Worm (Caenorhabditis elegans): ENCODE data around the gene tric-1B.1.

tric-1B.1 gene

ce11 chrII:12264847-12265246, 1.2 kb downstream of the tric-1B.1 start:
- TF ChIP-seq sea-1 (GFP tag; conservative IDR thresholded peaks at IDR 0.05) (no peak), flt-1 (GFP tag; IDR thresholded peaks at IDR 0.05) (no peak), ceh-13 (GFP tag; optimal IDR thresholded peaks at IDR 0.05) (no peak), hmbx-1 (tag; optimal IDR thresholded peaks at IDR 0.05) (no peak), scrt-1 (GFP tag; IDR thresholded peaks at IDR 0.05) (no peak), ama-1 (optimal IDR thresholded peaks at IDR 0.05) (no peak), B0310.2 (tag; optimal IDR thresholded peaks at IDR 0.05) (no peak), ets-7 (tag; optimal IDR thresholded peaks at IDR 0.05) (no peak), ceh-36 (tag; optimal IDR thresholded peaks at IDR 0.05) (no peak), hmg-4 (GFP tag; optimal IDR thresholded peaks at IDR 0.05) (no peak), pes-1 (GFP tag; IDR thresholded peaks at IDR 0.05) (no peak), tbx-11 (GFP tag; IDR thresholded peaks at IDR 0.05) (no peak), tra-4 (tag; optimal IDR thresholded peaks at IDR 0.05) (no peak), F13C5.2 (tag; optimal IDR thresholded peaks at IDR 0.05) (no peak), tbx-37 (GFP tag; conservative IDR thresholded peaks at IDR 0.05) (no peak), hnd-1 (tag; optimal IDR thresholded peaks at IDR 0.05) (no peak), aly-1 (tag; optimal IDR thresholded peaks at IDR 0.05) (no peak)

ce11 chrII:12263971-12264554, 2.0 kb downstream of the tric-1B.1 start, which contains the start of gene faxc-1:
Gene faxc-1, plus strand, starts transcription at chrII:12264192.
- TF ChIP-seq tbx-37 (GFP tag; conservative IDR thresholded peaks at IDR 0.05) (no peak), ceh-13 (GFP tag; optimal IDR thresholded peaks at IDR 0.05) (no peak), tbx-11 (GFP tag; IDR thresholded peaks at IDR 0.05) (no peak), ama-1 (optimal IDR thresholded peaks at IDR 0.05) (no peak), scrt-1 (GFP tag; IDR thresholded peaks at IDR 0.05) (no peak), ceh-36 (tag; optimal IDR thresholded peaks at IDR 0.05) (no peak), tra-4 (tag; optimal IDR thresholded peaks at IDR 0.05) (no peak), ets-7 (tag; optimal IDR thresholded peaks at IDR 0.05) (no peak), F13C5.2 (tag; optimal IDR thresholded peaks at IDR 0.05) (no peak), hnd-1 (tag; optimal IDR thresholded peaks at IDR 0.05) (no peak), aly-1 (tag; optimal IDR thresholded peaks at IDR 0.05) (no peak), hmbx-1 (tag; optimal IDR thresholded peaks at IDR 0.05) (no peak), sea-1 (GFP tag; conservative IDR thresholded peaks at IDR 0.05) (no peak), B0310.2 (tag; optimal IDR thresholded peaks at IDR 0.05) (no peak), pes-1 (GFP tag; IDR thresholded peaks at IDR 0.05) (no peak), flt-1 (GFP tag; IDR thresholded peaks at IDR 0.05) (no peak), hmg-4 (GFP tag; optimal IDR thresholded peaks at IDR 0.05) (no peak)

ce11 chrII:12262567-12262966, 3.5 kb downstream of the tric-1B.1 start:
- TF ChIP-seq F13C5.2 (tag; optimal IDR thresholded peaks at IDR 0.05) (no peak), scrt-1 (GFP tag; IDR thresholded peaks at IDR 0.05) (no peak), sea-1 (GFP tag; conservative IDR thresholded peaks at IDR 0.05) (0 out of 2 replicates have a peak, but pooled peaks have one; percentile 13), hmg-4 (GFP tag; optimal IDR thresholded peaks at IDR 0.05) (peak; percentile 50)

- TF ChIP-seq hmg-4 (GFP tag; optimal IDR thresholded peaks at IDR 0.05) (no peak), aly-1 (tag; optimal IDR thresholded peaks at IDR 0.05) (no peak), ets-7 (tag; optimal IDR thresholded peaks at IDR 0.05) (no peak), tra-4 (tag; optimal IDR thresholded peaks at IDR 0.05) (no peak), B0310.2 (tag; optimal IDR thresholded peaks at IDR 0.05) (no peak), hnd-1 (tag; optimal IDR thresholded peaks at IDR 0.05) (no peak), ceh-13 (GFP tag; optimal IDR thresholded peaks at IDR 0.05) (no peak), ceh-36 (tag; optimal IDR thresholded peaks at IDR 0.05) (no peak), tbx-11 (GFP tag; IDR thresholded peaks at IDR 0.05) (no peak), pes-1 (GFP tag; IDR thresholded peaks at IDR 0.05) (no peak), hmbx-1 (tag; optimal IDR thresholded peaks at IDR 0.05) (no peak), scrt-1 (GFP tag; IDR thresholded peaks at IDR 0.05) (no peak), flt-1 (GFP tag; IDR thresholded peaks at IDR 0.05) (no peak), F13C5.2 (tag; optimal IDR thresholded peaks at IDR 0.05) (no peak), sea-1 (GFP tag; conservative IDR thresholded peaks at IDR 0.05) (no peak), ama-1 (optimal IDR thresholded peaks at IDR 0.05) (no peak)
Observed at ce11 chrII:12261147-12261821, 4.8 kb downstream of the tric-1B.1 start.

ce11 chrII:12260538-12260937, 5.5 kb downstream of the tric-1B.1 start:
- no peak for TF ChIP-seq F13C5.2 (tag; optimal IDR thresholded peaks at IDR 0.05)
- no peak for TF ChIP-seq tbx-11 (GFP tag; IDR thresholded peaks at IDR 0.05)
- no peak for TF ChIP-seq aly-1 (tag; optimal IDR thresholded peaks at IDR 0.05)
- TF ChIP-seq B0310.2 (tag; optimal IDR thresholded peaks at IDR 0.05): no peak
- TF ChIP-seq ceh-13 (GFP tag; optimal IDR thresholded peaks at IDR 0.05): no peak

ce11 chrII:12257095-12257494, 8.9 kb downstream of the tric-1B.1 start:
- TF ChIP-seq ama-1 (optimal IDR thresholded peaks at IDR 0.05) (no peak), sea-1 (GFP tag; conservative IDR thresholded peaks at IDR 0.05) (no peak), hmbx-1 (tag; optimal IDR thresholded peaks at IDR 0.05) (no peak), flt-1 (GFP tag; IDR thresholded peaks at IDR 0.05) (no peak), pes-1 (GFP tag; IDR thresholded peaks at IDR 0.05) (no peak)

ce11 chrII:12256528-12256927, 9.5 kb downstream of the tric-1B.1 start, which contains the start of gene parn-2:
Gene parn-2, minus strand, starts transcription at chrII:12256628.
- no peak for TF ChIP-seq B0310.2 (tag; optimal IDR thresholded peaks at IDR 0.05)
- TF ChIP-seq hmg-4 (GFP tag; optimal IDR thresholded peaks at IDR 0.05): peak; percentile 10
- no peak for TF ChIP-seq hnd-1 (tag; optimal IDR thresholded peaks at IDR 0.05)
- 0 out of 2 replicates have a peak, but pooled peaks have one; percentile 8 for TF ChIP-seq sea-1 (GFP tag; conservative IDR thresholded peaks at IDR 0.05)

All from whole organism, early embryonic.